Fruit fly (Drosophila melanogaster) whole organism, embryonic: ENCODE data around the gene PAN3.

Source experiments
- B-H1 ChIP-seq: fragments of 200-800 bp; sonication (Bioruptor generic); IDR thresholded peaks from 3 replicates; pipeline ENCODE4 v1.3.6; 2022; ENCODE audit warnings: missing biosample characterization, missing genetic modification characterization
- B-H2 ChIP-seq: fragments of 200-800 bp; sonication (Bioruptor generic); optimal IDR thresholded peaks from 2 replicates; lab custom pipeline; 2018; ENCODE audit warnings: missing biosample characterization, mild to moderate bottlenecking, missing genetic modification characterization
- CG12744 ChIP-seq: fragments of 200-800 bp; sonication (Bioruptor generic); optimal IDR thresholded peaks from 2 replicates; lab custom pipeline; 2016; ENCODE audit warnings: missing biosample characterization, missing genetic modification characterization
- CG13624 ChIP-seq: fragments of 200-800 bp; sonication (Bioruptor generic); optimal IDR thresholded peaks from 2 replicates; lab custom pipeline; 2016; ENCODE audit warnings: missing biosample characterization, missing genetic modification characterization
- CG14441 ChIP-seq: fragments of 200-800 bp; sonication (Bioruptor generic); IDR thresholded peaks from 2 replicates; pipeline ENCODE4 v1.3.6; 2022; ENCODE audit warnings: missing biosample characterization, missing genetic modification characterization
- CG15073 ChIP-seq: fragments of 200-800 bp; sonication (Bioruptor generic); optimal IDR thresholded peaks from 2 replicates; lab custom pipeline; 2016; ENCODE audit warnings: missing biosample characterization, missing genetic modification characterization
- CG1529 ChIP-seq: fragments of 200-800 bp; sonication (Bioruptor generic); optimal IDR thresholded peaks from 3 replicates; lab custom pipeline; 2018; ENCODE audit warnings: missing biosample characterization, missing genetic modification characterization
- CG17361 ChIP-seq: fragments of 200-800 bp; sonication (Bioruptor generic); IDR thresholded peaks from 3 replicates; pipeline ENCODE4 v1.3.6; 2022; ENCODE audit warnings: missing biosample characterization, missing genetic modification characterization
- CG17912 ChIP-seq: fragments of 200-800 bp; sonication (Bioruptor generic); optimal IDR thresholded peaks from 2 replicates; lab custom pipeline; 2018; ENCODE audit warnings: missing biosample characterization, mild to moderate bottlenecking, missing genetic modification characterization
- CG2678 ChIP-seq: fragments of 200-800 bp; sonication (Bioruptor generic); optimal IDR thresholded peaks from 3 replicates; lab custom pipeline; 2019; ENCODE audit warnings: missing biosample characterization, mild to moderate bottlenecking, missing genetic modification characterization, moderate library complexity
- CG31224 ChIP-seq: fragments of 200-800 bp; sonication (Bioruptor generic); IDR thresholded peaks from 2 replicates; pipeline ENCODE4 v1.3.6; 2022; ENCODE audit warnings: missing biosample characterization, missing genetic modification characterization
- CG31388 ChIP-seq: fragments of 200-800 bp; sonication (Bioruptor generic); optimal IDR thresholded peaks from 2 replicates; lab custom pipeline; 2016; ENCODE audit warnings: missing biosample characterization, missing genetic modification characterization
- CG3163 ChIP-seq: fragments of 200-800 bp; sonication (Bioruptor generic); optimal IDR thresholded peaks from 3 replicates; lab custom pipeline; 2016; ENCODE audit warnings: missing biosample characterization, missing genetic modification characterization
- CG32772 ChIP-seq: fragments of 200-800 bp; sonication (Bioruptor generic); IDR thresholded peaks from 2 replicates; pipeline ENCODE4 v1.3.6; 2022; ENCODE audit warnings: missing biosample characterization, missing genetic modification characterization
- CG4730 ChIP-seq: fragments of 200-800 bp; sonication (Bioruptor generic); IDR thresholded peaks from 2 replicates; pipeline ENCODE4 v1.3.6; 2022; ENCODE audit warnings: missing biosample characterization, missing genetic modification characterization
- CG4820 ChIP-seq: fragments of 200-800 bp; sonication (Bioruptor generic); optimal IDR thresholded peaks from 3 replicates; lab custom pipeline; 2016; ENCODE audit warnings: missing biosample characterization, missing genetic modification characterization
- CG6175 ChIP-seq: fragments of 200-800 bp; sonication (Bioruptor generic); IDR thresholded peaks from 3 replicates; pipeline ENCODE4 v1.3.6; 2022; ENCODE audit warnings: missing biosample characterization, missing genetic modification characterization
- CG7556 ChIP-seq: fragments of 200-800 bp; sonication (Bioruptor generic); optimal IDR thresholded peaks from 2 replicates; lab custom pipeline; 2017; ENCODE audit warnings: missing biosample characterization, mild to moderate bottlenecking, missing genetic modification characterization
- CHES-1-like ChIP-seq: fragments of 200-800 bp; sonication (Bioruptor generic); optimal IDR thresholded peaks from 2 replicates; lab custom pipeline; 2016; ENCODE audit warnings: missing biosample characterization, missing genetic modification characterization
- Camta ChIP-seq: fragments of 200-800 bp; sonication (Bioruptor generic); optimal IDR thresholded peaks from 2 replicates; lab custom pipeline; 2016; ENCODE audit warnings: missing biosample characterization, missing genetic modification characterization
- Dbx ChIP-seq: fragments of 200-800 bp; sonication (Bioruptor generic); IDR thresholded peaks from 3 replicates; pipeline ENCODE4 v1.3.6; 2022; ENCODE audit warnings: missing biosample characterization, missing genetic modification characterization
- Dip2 ChIP-seq: fragments of 200-800 bp; sonication (Bioruptor generic); IDR thresholded peaks from 2 replicates; pipeline ENCODE4 v1.3.6; 2022; ENCODE audit warnings: missing biosample characterization, missing genetic modification characterization
- Eip74EF ChIP-seq, 2 experiments: fragments of 200-800 bp in 1 of 2; fragments of >200 bp in 1 of 2; sonication (Bioruptor generic) in 1 of 2; optimal IDR thresholded peaks; 2 replicates each; lab custom pipeline; 2017 to 2019; ENCODE audit warnings: missing biosample characterization in 2 of 2, missing genetic modification characterization in 2 of 2, mild to moderate bottlenecking in 1 of 2, moderate library complexity in 1 of 2
- Elba2 ChIP-seq: fragments of 200-800 bp; sonication (Bioruptor generic); optimal IDR thresholded peaks from 3 replicates; lab custom pipeline; 2016; ENCODE audit warnings: missing biosample characterization, missing genetic modification characterization
- HLH4C ChIP-seq: fragments of 200-800 bp; sonication (Bioruptor generic); IDR thresholded peaks from 3 replicates; pipeline ENCODE4 v1.3.6; 2022; ENCODE audit warnings: missing biosample characterization, missing genetic modification characterization; ENCODE audit not compliant: partially characterized antibody
- Hr78 ChIP-seq, 2 experiments: fragments of 200-800 bp in 1 of 2; fragments of >200 bp in 1 of 2; sonication (Bioruptor generic) in 1 of 2; optimal IDR thresholded peaks; 2 replicates each; lab custom pipeline; 2017 to 2019; ENCODE audit warnings: missing biosample characterization in 2 of 2, missing genetic modification characterization in 2 of 2, mild to moderate bottlenecking in 1 of 2, moderate library complexity in 1 of 2
- Meics ChIP-seq: fragments of 200-800 bp; sonication (Bioruptor generic); optimal IDR thresholded peaks from 2 replicates; lab custom pipeline; 2017; ENCODE audit warnings: missing biosample characterization, mild to moderate bottlenecking, missing genetic modification characterization
- Mrtf ChIP-seq: fragments of 200-800 bp; sonication (Bioruptor generic); IDR thresholded peaks from 3 replicates; pipeline ENCODE4 v1.3.6; 2022; ENCODE audit warnings: missing biosample characterization, missing genetic modification characterization
- NC2α ChIP-seq: fragments of 200-800 bp; sonication (Bioruptor generic); optimal IDR thresholded peaks from 2 replicates; lab custom pipeline; 2016; ENCODE audit warnings: missing biosample characterization, missing genetic modification characterization
- NK7.1 ChIP-seq: fragments of 200-800 bp; sonication (Bioruptor generic); optimal IDR thresholded peaks from 3 replicates; lab custom pipeline; 2016; ENCODE audit warnings: missing biosample characterization, missing genetic modification characterization
- Opbp ChIP-seq: fragments of 200-800 bp; sonication (Bioruptor generic); IDR thresholded peaks from 3 replicates; pipeline ENCODE4 v1.3.6; 2022; ENCODE audit warnings: missing biosample characterization, missing genetic modification characterization; ENCODE audit not compliant: partially characterized antibody
- Pdp1 ChIP-seq, 2 experiments: fragments of 200-800 bp; sonication (Bioruptor generic); optimal IDR thresholded peaks; 3 replicates each; lab custom pipeline; 2016; ENCODE audit warnings: missing biosample characterization in 2 of 2, missing genetic modification characterization in 2 of 2, mild to moderate bottlenecking in 1 of 2, moderate library complexity in 1 of 2
- Ptx1 ChIP-seq: fragments of 200-800 bp; sonication (Bioruptor generic); IDR thresholded peaks from 2 replicates; pipeline ENCODE4 v1.3.6; 2022; ENCODE audit warnings: missing biosample characterization, missing genetic modification characterization
- Ssrp ChIP-seq: fragments of 200-800 bp; sonication (Bioruptor generic); optimal IDR thresholded peaks from 2 replicates; lab custom pipeline; 2018; ENCODE audit warnings: missing biosample characterization, mild to moderate bottlenecking, missing genetic modification characterization, moderate library complexity
- Vsx1 ChIP-seq: fragments of 200-800 bp; sonication (Bioruptor generic); optimal IDR thresholded peaks from 2 replicates; lab custom pipeline; 2017; ENCODE audit warnings: missing biosample characterization, mild to moderate bottlenecking, missing genetic modification characterization, missing genetic modification reagents
- aop ChIP-seq: fragments of 200-800 bp; sonication (Bioruptor generic); IDR thresholded peaks from 2 replicates; pipeline ENCODE4 v1.3.6; 2022; ENCODE audit warnings: missing biosample characterization, missing genetic modification characterization
- cwo ChIP-seq: fragments of 200-800 bp; sonication (Bioruptor generic); optimal IDR thresholded peaks from 3 replicates; lab custom pipeline; 2017; ENCODE audit warnings: missing biosample characterization, missing genetic modification characterization, mild to moderate bottlenecking, moderate library complexity, missing genetic modification reagents
- ewg ChIP-seq: fragments of 200-800 bp; sonication (Bioruptor generic); optimal IDR thresholded peaks from 3 replicates; lab custom pipeline; 2017; ENCODE audit warnings: mild to moderate bottlenecking, missing biosample characterization, missing genetic modification reagents, missing genetic modification characterization
- maf-S ChIP-seq: fragments of 200-800 bp; sonication (Bioruptor generic); optimal IDR thresholded peaks from 2 replicates; lab custom pipeline; 2016; ENCODE audit warnings: missing biosample characterization, missing genetic modification characterization
- oc ChIP-seq: fragments of 200-800 bp; sonication (Bioruptor generic); optimal IDR thresholded peaks from 2 replicates; lab custom pipeline; 2018; ENCODE audit warnings: missing biosample characterization, mild to moderate bottlenecking, missing genetic modification characterization, moderate library complexity
- org-1 ChIP-seq: fragments of 200-800 bp; sonication (Bioruptor generic); optimal IDR thresholded peaks from 2 replicates; lab custom pipeline; 2017; ENCODE audit warnings: missing biosample characterization, missing genetic modification characterization
- peb ChIP-seq: fragments of 200-800 bp; sonication (Bioruptor generic); IDR thresholded peaks from 2 replicates; pipeline ENCODE4 v1.3.6; 2022; ENCODE audit warnings: missing biosample characterization, missing genetic modification characterization
- pfk ChIP-seq: fragments of 200-800 bp; sonication (Bioruptor generic); optimal IDR thresholded peaks from 2 replicates; lab custom pipeline; 2018; ENCODE audit warnings: missing biosample characterization, mild to moderate bottlenecking, missing genetic modification characterization, moderate library complexity
- shn ChIP-seq: fragments of 200-800 bp; sonication (Bioruptor generic); optimal IDR thresholded peaks from 3 replicates; lab custom pipeline; 2016; ENCODE audit warnings: missing biosample characterization, missing genetic modification characterization
- sim ChIP-seq: fragments of 200-800 bp; sonication (Bioruptor generic); IDR thresholded peaks from 2 replicates; pipeline ENCODE4 v1.3.6; 2022; ENCODE audit warnings: missing biosample characterization, missing genetic modification characterization
- sug ChIP-seq: fragments of 200-800 bp; optimal IDR thresholded peaks from 2 replicates; lab custom pipeline; 2019; ENCODE audit warnings: missing biosample characterization, mild to moderate bottlenecking, missing genetic modification characterization, moderate library complexity
- usp ChIP-seq: fragments of >200 bp; optimal IDR thresholded peaks from 2 replicates; lab custom pipeline; 2017; ENCODE audit warnings: missing biosample characterization, missing genetic modification characterization
- vvl ChIP-seq: fragments of 200-800 bp; sonication (Bioruptor generic); IDR thresholded peaks from 2 replicates; pipeline ENCODE4 v1.3.6; 2022; ENCODE audit warnings: missing biosample characterization, missing genetic modification characterization

Gene PAN3

DNA sequence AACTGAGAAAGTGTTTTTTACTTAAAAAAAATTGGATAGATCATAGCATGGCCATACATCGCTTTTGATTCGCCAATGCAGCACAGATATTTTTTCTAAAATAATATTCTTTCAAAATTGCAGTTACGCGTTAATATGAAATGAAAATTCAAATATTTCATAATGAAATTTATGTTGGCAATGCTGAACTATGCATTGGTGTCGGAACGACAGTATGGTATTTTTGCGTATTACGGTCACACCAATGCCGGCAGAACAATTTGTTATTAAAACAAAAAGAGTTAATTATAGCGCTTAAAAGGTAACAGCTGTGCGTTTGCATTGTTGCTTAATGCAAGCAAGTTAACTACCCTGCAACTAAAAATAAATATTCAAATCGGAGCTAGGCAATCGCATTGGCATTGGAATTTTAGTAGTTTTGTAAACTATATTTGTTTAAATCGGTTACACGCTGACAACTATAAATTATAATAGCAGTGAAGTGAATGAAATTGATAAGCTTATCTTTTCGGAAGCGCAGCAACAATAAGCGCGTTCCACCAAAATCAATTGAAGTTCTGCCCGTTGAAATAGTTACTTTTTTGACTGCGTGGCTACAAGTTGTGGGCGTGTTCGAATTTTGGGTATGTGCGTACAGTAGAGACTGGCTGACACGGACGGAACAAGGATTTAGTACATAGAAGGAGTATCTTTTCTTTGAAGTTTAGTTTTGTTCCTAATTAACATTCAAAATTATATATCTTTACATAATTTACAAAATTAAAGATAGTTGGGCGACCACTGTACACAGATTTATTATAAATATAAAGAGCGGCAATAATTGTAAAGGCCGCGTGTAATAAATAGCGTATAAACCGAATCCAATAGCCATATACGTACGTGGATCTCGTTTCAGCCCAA, 28.5 kb upstream of the PAN3 start, which contains the start of gene Prx4 (continued):
- no peak for TF ChIP-seq Dip2 (GFP tag; lab: Robert Waterston, UW)
- TF ChIP-seq Ptx1 (GFP tag; lab: Robert Waterston, UW), result peak; percentile 74
- TF ChIP-seq CG13624 (GFP tag; lab: Kevin White, UChicago), result peak; percentile 26
- TF ChIP-seq Hr78 (GFP tag; optimal IDR thresholded peaks at IDR 0.05; lab: Kevin White, UChicago), result peak in 1 of 2 experiments; percentile 6
- TF ChIP-seq CG15073 (GFP tag; lab: Kevin White, UChicago), result no peak
- TF ChIP-seq HLH4C (GFP tag; lab: Robert Waterston, UW), result no peak
- no peak for TF ChIP-seq Opbp (GFP tag; lab: Robert Waterston, UW)
- no peak for TF ChIP-seq sim
- peak; percentile 66 for TF ChIP-seq Meics (GFP tag; lab: Kevin White, UChicago)
- no peak for TF ChIP-seq pfk (GFP tag; lab: Kevin White, UChicago)
- TF ChIP-seq ewg (GFP tag; lab: Kevin White, UChicago), result peak; percentile 35
- TF ChIP-seq maf-S, result no peak
- peak; percentile 27 for TF ChIP-seq oc (tag; lab: Kevin White, UChicago)
- no peak for TF ChIP-seq aop (GFP tag; lab: Robert Waterston, UW)
- no peak for TF ChIP-seq shn (GFP tag; lab: Kevin White, UChicago)
- no peak for TF ChIP-seq Camta
- TF ChIP-seq B-H1, result peak; percentile 63; the same call in 2 of the 3 replicates
- TF ChIP-seq peb (GFP tag; lab: Robert Waterston, UW), result peak; percentile 41; the same call in 1 of the 2 replicates
- TF ChIP-seq Mrtf (GFP tag; lab: Robert Waterston, UW), result peak; percentile 75
- TF ChIP-seq CG4820 (GFP tag; lab: Kevin White, UChicago), result peak; percentile 31
- peak; percentile 62 for TF ChIP-seq CG32772 (GFP tag; lab: Robert Waterston, UW)
- no peak for TF ChIP-seq CG31388
- TF ChIP-seq vvl (GFP tag; lab: Robert Waterston, UW), result peak; percentile 88; the same call in 1 of the 2 replicates
- no peak for TF ChIP-seq NC2α (GFP tag; lab: Kevin White, UChicago)
- peak; percentile 70; the same call in 2 of the 3 replicates for TF ChIP-seq Dbx (GFP tag; lab: Robert Waterston, UW)
- TF ChIP-seq CG2678, result peak; percentile 82
- peak; percentile 66 for TF ChIP-seq cwo (GFP tag; lab: Kevin White, UChicago)
- TF ChIP-seq CG4730 (GFP tag; lab: Robert Waterston, UW), result peak; percentile 54; the same call in 1 of the 2 replicates
- TF ChIP-seq usp (GFP tag; lab: Kevin White, UChicago), result no peak
- peak; percentile 67 for TF ChIP-seq CG7556 (GFP tag; lab: Kevin White, UChicago)
- peak; percentile 78 for TF ChIP-seq CG14441 (GFP tag; lab: Robert Waterston, UW)
- peak; percentile 32 for TF ChIP-seq CG1529 (GFP tag; lab: Kevin White, UChicago)
- no peak for TF ChIP-seq CG17912
- TF ChIP-seq Eip74EF (GFP tag; optimal IDR thresholded peaks at IDR 0.05; lab: Kevin White, UChicago), result peak in 1 of 2 experiments; percentile 34
- TF ChIP-seq CG31224 (GFP tag; lab: Robert Waterston, UW), result peak; percentile 51
- TF ChIP-seq B-H2 (GFP tag; lab: Kevin White, UChicago), result no peak
- no peak for TF ChIP-seq Elba2
- peak; percentile 3 for TF ChIP-seq sug
- TF ChIP-seq CG12744 (GFP tag; lab: Kevin White, UChicago), result no peak
- TF ChIP-seq CG17361 (GFP tag; lab: Robert Waterston, UW), result peak; percentile 50; the same call in 1 of the 3 replicates
- peak; percentile 46 to 63 for TF ChIP-seq Pdp1 (GFP tag; optimal IDR thresholded peaks at IDR 0.05; lab: Kevin White, UChicago)
- 0 out of 3 replicates have a peak, but pooled peaks have one; percentile 9 for TF ChIP-seq CG6175 (GFP tag; lab: Robert Waterston, UW)
- peak; percentile 54 for TF ChIP-seq Vsx1
- peak; percentile 53 for TF ChIP-seq Ssrp (tag; lab: Kevin White, UChicago)
- TF ChIP-seq NK7.1 (GFP tag; lab: Kevin White, UChicago), result no peak
- TF ChIP-seq CHES-1-like (GFP tag; lab: Kevin White, UChicago), result no peak
- TF ChIP-seq CG3163 (GFP tag; lab: Kevin White, UChicago), result no peak
- peak; percentile 64 for TF ChIP-seq org-1 (GFP tag; lab: Kevin White, UChicago)
